Fruit fly (Drosophila melanogaster): ENCODE measurements around the gene tey.

tey gene

DNA sequence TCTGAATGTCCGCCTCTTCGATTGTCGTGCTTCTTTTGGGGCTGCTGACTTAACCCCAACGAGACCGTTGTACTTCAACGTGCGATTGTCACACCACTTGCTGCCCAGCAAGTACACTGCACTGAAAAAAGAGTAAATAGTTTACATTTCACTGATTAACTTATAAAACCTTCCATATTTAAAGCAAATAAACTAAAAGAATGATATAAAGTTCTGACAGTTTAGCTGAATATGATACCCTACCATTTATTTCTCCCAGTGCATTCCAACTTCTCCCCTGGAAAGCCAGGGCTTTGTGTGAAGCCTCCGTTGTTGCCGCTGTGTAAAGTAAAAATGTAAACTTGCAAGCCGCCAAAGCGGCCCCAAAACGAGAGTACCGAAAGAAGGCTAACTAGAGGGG is 10.4 kb upstream of the tey start (continued):
- TF ChIP-seq CG2712 (tag; optimal IDR thresholded peaks at IDR 0.05) = peak; percentile 65
- no peak for TF ChIP-seq CG32772 (GFP tag; IDR thresholded peaks at IDR 0.05)
- TF ChIP-seq CG34376 (GFP tag; optimal IDR thresholded peaks at IDR 0.05) = no peak
- no peak for TF ChIP-seq run (tag; optimal IDR thresholded peaks at IDR 0.05)
- no peak for TF ChIP-seq Hmx (GFP tag; optimal IDR thresholded peaks at IDR 0.05)
- TF ChIP-seq fd64A (GFP tag; optimal IDR thresholded peaks at IDR 0.05) = no peak
- peak; percentile 9 for TF ChIP-seq jumu (GFP tag; optimal IDR thresholded peaks at IDR 0.05)
- TF ChIP-seq lov (optimal IDR thresholded peaks at IDR 0.05) = no peak
- TF ChIP-seq lov (GFP tag; IDR thresholded peaks at IDR 0.05) = no peak
- TF ChIP-seq ac (GFP tag; optimal IDR thresholded peaks at IDR 0.05) = no peak
- no peak for TF ChIP-seq Ravus (GFP tag; IDR thresholded peaks at IDR 0.05)
- no peak for TF ChIP-seq ap (GFP tag; IDR thresholded peaks at IDR 0.05)
- peak; percentile 0 for TF ChIP-seq CG13424 (tag; optimal IDR thresholded peaks at IDR 0.05)
- TF ChIP-seq pfk (GFP tag; optimal IDR thresholded peaks at IDR 0.05) = no peak
- TF ChIP-seq dm (GFP tag; optimal IDR thresholded peaks at IDR 0.05) = peak; percentile 0
- TF ChIP-seq CG18262 (tag; optimal IDR thresholded peaks at IDR 0.05) = peak; percentile 60
- TF ChIP-seq Dref (GFP tag; IDR thresholded peaks at IDR 0.05) = no peak
- TF ChIP-seq CG3838 (GFP tag; optimal IDR thresholded peaks at IDR 0.05) = no peak
- TF ChIP-seq Hr78 (GFP tag; optimal IDR thresholded peaks at IDR 0.05) = peak in 1 of 2 experiments; percentile 36
- no peak for TF ChIP-seq CG33557 (GFP tag; optimal IDR thresholded peaks at IDR 0.05)
- no peak for TF ChIP-seq Adf1 (GFP tag; IDR thresholded peaks at IDR 0.05)
- peak; percentile 38 for TF ChIP-seq fd96Cb (tag; optimal IDR thresholded peaks at IDR 0.05)
- no peak for TF ChIP-seq CG9609 (GFP tag; optimal IDR thresholded peaks at IDR 0.05)
- TF ChIP-seq CG6791 (GFP tag; IDR thresholded peaks at IDR 0.05; ENCODE audit: partially characterized antibody) = no peak
- TF ChIP-seq Trl (optimal IDR thresholded peaks at IDR 0.05) = no peak
- TF ChIP-seq Trl (GFP tag; optimal IDR thresholded peaks at IDR 0.05) = no peak
- TF ChIP-seq Dip3 (GFP tag; optimal IDR thresholded peaks at IDR 0.05) = no peak
- peak; percentile 7 for TF ChIP-seq lab (GFP tag; optimal IDR thresholded peaks at IDR 0.05)
- TF ChIP-seq z (GFP tag; IDR thresholded peaks at IDR 0.05) = no peak
- TF ChIP-seq grau (tag; optimal IDR thresholded peaks at IDR 0.05) = peak; percentile 4
- no peak for TF ChIP-seq lbe (GFP tag; optimal IDR thresholded peaks at IDR 0.05)
- no peak for TF ChIP-seq ind (GFP tag; optimal IDR thresholded peaks at IDR 0.05)
- no peak for TF ChIP-seq Rfx (GFP tag; IDR thresholded peaks at IDR 0.05)
- no peak for TF ChIP-seq CG14014 (GFP tag; IDR thresholded peaks at IDR 0.05)
- peak; percentile 51 for TF ChIP-seq CG14710 (tag; optimal IDR thresholded peaks at IDR 0.05)
- TF ChIP-seq slbo (GFP tag; IDR thresholded peaks at IDR 0.05) = no peak
- no peak for TF ChIP-seq prd (optimal IDR thresholded peaks at IDR 0.05)
- TF ChIP-seq prd (GFP tag; IDR thresholded peaks at IDR 0.05) = peak; percentile 58; the same call in 2 of the 3 replicates
- TF ChIP-seq en (GFP tag; optimal IDR thresholded peaks at IDR 0.05) = no peak
- no peak for TF ChIP-seq ftz-f1 (GFP tag; optimal IDR thresholded peaks at IDR 0.05)
- TF ChIP-seq Elba2 (GFP tag; optimal IDR thresholded peaks at IDR 0.05) = no peak
- TF ChIP-seq CG1529 (GFP tag; optimal IDR thresholded peaks at IDR 0.05) = peak; percentile 17
- no peak for TF ChIP-seq Vsx1 (GFP tag; optimal IDR thresholded peaks at IDR 0.05)
- TF ChIP-seq wek (GFP tag; optimal IDR thresholded peaks at IDR 0.05) = no peak
- TF ChIP-seq CG18011 (GFP tag; optimal IDR thresholded peaks at IDR 0.05) = no peak
- TF ChIP-seq mam (GFP tag; optimal IDR thresholded peaks at IDR 0.05) = no peak
- TF ChIP-seq dmrt11E (tag; optimal IDR thresholded peaks at IDR 0.05) = peak; percentile 62
- no peak for TF ChIP-seq knrl (GFP tag; IDR thresholded peaks at IDR 0.05; ENCODE audit: partially characterized antibody)
- peak in 1 of 3 experiments; percentile 39 for TF ChIP-seq lola (GFP tag; optimal IDR thresholded peaks at IDR 0.05)
- no peak for TF ChIP-seq Ada2b (GFP tag; IDR thresholded peaks at IDR 0.05)
- no peak for TF ChIP-seq Atf6 (GFP tag; IDR thresholded peaks at IDR 0.05)
- no peak for TF ChIP-seq salm (tag; optimal IDR thresholded peaks at IDR 0.05)
